Fruit fly (Drosophila melanogaster): ENCODE results near the gene CG5043.

dm6 chr2L:17466950-17467349 lies 33.3 kb downstream of the CG5043 start:
- TF ChIP-seq CG8478 (optimal IDR thresholded peaks at IDR 0.05), result no peak
- no peak for TF ChIP-seq CTCF (optimal IDR thresholded peaks at IDR 0.05)

Measured in S2 (cell line).